Worm (Caenorhabditis elegans): ENCODE measurements around the gene lpin-1.

lpin-1 gene

ce11 chrV:13653713-13654393, at the start of gene lpin-1:
Gene lpin-1 (minus strand): TSS chrV:13654129.
- TF ChIP-seq nhr-67 (tag; optimal IDR thresholded peaks at IDR 0.05) (no peak), eor-1 (tag; optimal IDR thresholded peaks at IDR 0.05) (no peak), lin-39 (tag; optimal IDR thresholded peaks at IDR 0.05) (no peak), aly-2 (tag; optimal IDR thresholded peaks at IDR 0.05) (no peak), elt-2 (tag; optimal IDR thresholded peaks at IDR 0.05) (peak; percentile 72), R02D3.7 (tag; optimal IDR thresholded peaks at IDR 0.05) (no peak), nhr-43 (tag; optimal IDR thresholded peaks at IDR 0.05; ENCODE audit: poor library complexity, severe bottlenecking) (peak; percentile 0), nhr-237 (tag; optimal IDR thresholded peaks at IDR 0.05) (no peak), jun-1 (tag; optimal IDR thresholded peaks at IDR 0.05) (no peak), nhr-77 (tag; optimal IDR thresholded peaks at IDR 0.05) (no peak), ceh-9 (tag; optimal IDR thresholded peaks at IDR 0.05) (no peak), elt-3 (tag; optimal IDR thresholded peaks at IDR 0.05) (no peak), mml-1 (tag; optimal IDR thresholded peaks at IDR 0.05) (no peak), sea-2 (GFP tag; optimal IDR thresholded peaks at IDR 0.05) (no peak), mdl-1 (tag; optimal IDR thresholded peaks at IDR 0.05) (no peak), unc-39 (tag; optimal IDR thresholded peaks at IDR 0.05) (no peak), lin-15B (tag; optimal IDR thresholded peaks at IDR 0.05) (no peak), nhr-23 (tag; optimal IDR thresholded peaks at IDR 0.05) (peak; percentile 32), pha-4 (tag; optimal IDR thresholded peaks at IDR 0.05) (no peak), ceh-16 (tag; optimal IDR thresholded peaks at IDR 0.05) (no peak), unc-62 (GFP tag; optimal IDR thresholded peaks at IDR 0.05) (no peak), egl-5 (tag; optimal IDR thresholded peaks at IDR 0.05) (no peak), ceh-82 (tag; optimal IDR thresholded peaks at IDR 0.05) (no peak), ztf-4 (tag; optimal IDR thresholded peaks at IDR 0.05) (no peak), snpc-4 (tag; optimal IDR thresholded peaks at IDR 0.05) (no peak), zag-1 (tag; optimal IDR thresholded peaks at IDR 0.05) (no peak), lsy-12 (tag; optimal IDR thresholded peaks at IDR 0.05) (peak; percentile 11), hmg-11 (tag; optimal IDR thresholded peaks at IDR 0.05) (no peak), fkh-2 (tag; optimal IDR thresholded peaks at IDR 0.05) (no peak), nfya-1 (tag; optimal IDR thresholded peaks at IDR 0.05; ENCODE audit: insufficient read depth) (no peak), ZK546.5 (tag; optimal IDR thresholded peaks at IDR 0.05) (no peak), ztf-11 (tag; optimal IDR thresholded peaks at IDR 0.05) (no peak), nhr-12 (tag; optimal IDR thresholded peaks at IDR 0.05) (no peak), nhr-25 (tag; optimal IDR thresholded peaks at IDR 0.05) (peak; percentile 19), pqm-1 (tag; optimal IDR thresholded peaks at IDR 0.05) (peak; percentile 79), elt-1 (tag; optimal IDR thresholded peaks at IDR 0.05) (no peak), egl-27 (tag; optimal IDR thresholded peaks at IDR 0.05) (no peak), fos-1 (tag; optimal IDR thresholded peaks at IDR 0.05) (no peak), nhr-28 (tag; optimal IDR thresholded peaks at IDR 0.05) (no peak), nhr-76 (tag; optimal IDR thresholded peaks at IDR 0.05) (no peak), nhr-11 (tag; optimal IDR thresholded peaks at IDR 0.05) (no peak)

ce11 chrV:13694103-13694502, 40.2 kb upstream of the lpin-1 start:
- no peak for TF ChIP-seq ceh-9 (tag; optimal IDR thresholded peaks at IDR 0.05)
- no peak for TF ChIP-seq pha-4 (tag; optimal IDR thresholded peaks at IDR 0.05)
- TF ChIP-seq fkh-2 (tag; optimal IDR thresholded peaks at IDR 0.05): no peak
- no peak for TF ChIP-seq nfya-1 (tag; optimal IDR thresholded peaks at IDR 0.05; ENCODE audit: insufficient read depth)
- no peak for TF ChIP-seq hmg-11 (tag; optimal IDR thresholded peaks at IDR 0.05)
- no peak for TF ChIP-seq daf-12 (tag; optimal IDR thresholded peaks at IDR 0.05)
- TF ChIP-seq nhr-43 (tag; optimal IDR thresholded peaks at IDR 0.05; ENCODE audit: poor library complexity, severe bottlenecking): no peak
- TF ChIP-seq fos-1 (tag; optimal IDR thresholded peaks at IDR 0.05): no peak
- no peak for TF ChIP-seq sea-2 (GFP tag; optimal IDR thresholded peaks at IDR 0.05)
- TF ChIP-seq ceh-82 (tag; optimal IDR thresholded peaks at IDR 0.05): no peak
- TF ChIP-seq mdl-1 (tag; optimal IDR thresholded peaks at IDR 0.05): no peak
- no peak for TF ChIP-seq nhr-67 (tag; optimal IDR thresholded peaks at IDR 0.05)
- no peak for TF ChIP-seq nhr-76 (tag; optimal IDR thresholded peaks at IDR 0.05)
- TF ChIP-seq pqm-1 (tag; optimal IDR thresholded peaks at IDR 0.05): no peak
- no peak for TF ChIP-seq nhr-237 (tag; optimal IDR thresholded peaks at IDR 0.05)
- TF ChIP-seq egl-27 (tag; optimal IDR thresholded peaks at IDR 0.05): no peak
- no peak for TF ChIP-seq elt-2 (tag; optimal IDR thresholded peaks at IDR 0.05)
- no peak for TF ChIP-seq snpc-4 (tag; optimal IDR thresholded peaks at IDR 0.05)
- TF ChIP-seq tbx-2 (tag; optimal IDR thresholded peaks at IDR 0.05): no peak

All from whole organism, L3 larva.